Fruit fly (Drosophila melanogaster) whole organism, embryonic: ENCODE data around the gene mthl12.

ENCODE experiments used
- ATbp ChIP-seq: fragments of 200-800 bp; sonication (Bioruptor generic); optimal IDR thresholded peaks from 2 replicates; lab custom pipeline; 2017; ENCODE audit warnings: missing biosample characterization, mild to moderate bottlenecking, missing genetic modification characterization, missing genetic modification reagents
- CG10209 ChIP-seq: fragments of 200-800 bp; sonication (Bioruptor generic); optimal IDR thresholded peaks from 3 replicates; lab custom pipeline; 2017; ENCODE audit warnings: missing biosample characterization, mild to moderate bottlenecking, missing genetic modification characterization, missing genetic modification reagents
- CG10274 ChIP-seq: fragments of 200-800 bp; sonication (Bioruptor generic); optimal IDR thresholded peaks from 3 replicates; lab custom pipeline; 2017; ENCODE audit warnings: missing biosample characterization, mild to moderate bottlenecking, missing genetic modification characterization
- CG10321 ChIP-seq: fragments of 200-800 bp; sonication (Bioruptor generic); IDR thresholded peaks from 2 replicates; pipeline ENCODE4 v1.3.6; 2022; ENCODE audit warnings: missing biosample characterization, missing genetic modification characterization
- CG10431 ChIP-seq: fragments of 200-800 bp; sonication (Bioruptor generic); optimal IDR thresholded peaks from 3 replicates; lab custom pipeline; 2018; ENCODE audit warnings: missing biosample characterization, mild to moderate bottlenecking, missing genetic modification characterization
- CG11696 ChIP-seq: fragments of 200-800 bp; sonication (Bioruptor generic); IDR thresholded peaks from 2 replicates; pipeline ENCODE4 v1.3.6; 2022; ENCODE audit warnings: missing biosample characterization, missing genetic modification characterization
- CG11723 ChIP-seq: fragments of 200-800 bp; sonication (Bioruptor generic); optimal IDR thresholded peaks from 2 replicates; lab custom pipeline; 2017; ENCODE audit warnings: missing biosample characterization, mild to moderate bottlenecking, missing genetic modification characterization
- CG14014 ChIP-seq: fragments of 200-800 bp; sonication (Bioruptor generic); IDR thresholded peaks from 2 replicates; pipeline ENCODE4 v1.3.6; 2022; ENCODE audit warnings: missing biosample characterization, missing genetic modification characterization
- CG16779 ChIP-seq: fragments of 200-800 bp; sonication (Bioruptor generic); IDR thresholded peaks from 2 replicates; pipeline ENCODE4 v1.3.6; 2022; ENCODE audit warnings: missing biosample characterization, missing genetic modification characterization
- CG17385 ChIP-seq: fragments of 200-800 bp; sonication (Bioruptor generic); optimal IDR thresholded peaks from 3 replicates; lab custom pipeline; 2018; ENCODE audit warnings: missing biosample characterization, mild to moderate bottlenecking, missing genetic modification characterization
- CG17912 ChIP-seq: fragments of 200-800 bp; sonication (Bioruptor generic); optimal IDR thresholded peaks from 2 replicates; lab custom pipeline; 2018; ENCODE audit warnings: missing biosample characterization, mild to moderate bottlenecking, missing genetic modification characterization
- CG32772 ChIP-seq: fragments of 200-800 bp; sonication (Bioruptor generic); IDR thresholded peaks from 2 replicates; pipeline ENCODE4 v1.3.6; 2022; ENCODE audit warnings: missing biosample characterization, missing genetic modification characterization
- CG34224 ChIP-seq: fragments of 200-800 bp; sonication (Bioruptor generic); IDR thresholded peaks from 3 replicates; pipeline ENCODE4 v1.3.6; 2022; ENCODE audit warnings: missing biosample characterization, missing genetic modification characterization; ENCODE audit not compliant: partially characterized antibody
- CG4328 ChIP-seq: fragments of 200-800 bp; sonication (Bioruptor generic); optimal IDR thresholded peaks from 3 replicates; lab custom pipeline; 2017; ENCODE audit warnings: missing biosample characterization, missing genetic modification reagents, missing genetic modification characterization
- CG7839 ChIP-seq: fragments of 200-800 bp; sonication (Bioruptor generic); optimal IDR thresholded peaks from 3 replicates; lab custom pipeline; 2018; ENCODE audit warnings: missing biosample characterization, mild to moderate bottlenecking, missing genetic modification characterization, moderate library complexity
- CG9609 ChIP-seq: fragments of 200-800 bp; sonication (Bioruptor generic); optimal IDR thresholded peaks from 3 replicates; lab custom pipeline; 2016; ENCODE audit warnings: missing biosample characterization, missing genetic modification characterization
- CG9797 ChIP-seq: fragments of 200-800 bp; sonication (Bioruptor generic); optimal IDR thresholded peaks from 3 replicates; lab custom pipeline; 2018; ENCODE audit warnings: missing biosample characterization, mild to moderate bottlenecking, missing genetic modification characterization
- Deaf1 ChIP-seq: fragments of 200-800 bp; optimal IDR thresholded peaks from 3 replicates; lab custom pipeline; 2019; ENCODE audit warnings: missing biosample characterization, mild to moderate bottlenecking, missing genetic modification characterization, moderate library complexity
- Dp ChIP-seq: fragments of 200-800 bp; sonication (Bioruptor generic); optimal IDR thresholded peaks from 2 replicates; lab custom pipeline; 2018; ENCODE audit warnings: missing biosample characterization, mild to moderate bottlenecking, missing genetic modification characterization, moderate library complexity
- Lhr ChIP-seq: fragments of 200-800 bp; sonication (Bioruptor generic); optimal IDR thresholded peaks from 3 replicates; lab custom pipeline; 2017; ENCODE audit warnings: mild to moderate bottlenecking, missing biosample characterization, missing genetic modification reagents, missing genetic modification characterization
- Lpt ChIP-seq: fragments of >200 bp; optimal IDR thresholded peaks from 2 replicates; lab custom pipeline; 2018; ENCODE audit warnings: missing biosample characterization, missing genetic modification characterization
- Ravus ChIP-seq: fragments of 200-800 bp; sonication (Bioruptor generic); IDR thresholded peaks from 2 replicates; pipeline ENCODE4 v1.3.6; 2022; ENCODE audit warnings: missing biosample characterization, missing genetic modification characterization
- Sox100B ChIP-seq: fragments of 200-800 bp; sonication (Bioruptor generic); optimal IDR thresholded peaks from 3 replicates; lab custom pipeline; 2018; ENCODE audit warnings: missing biosample characterization, mild to moderate bottlenecking, missing genetic modification characterization
- Spps ChIP-seq: fragments of 200-800 bp; sonication (Bioruptor generic); optimal IDR thresholded peaks from 2 replicates; lab custom pipeline; 2018; ENCODE audit warnings: missing biosample characterization, mild to moderate bottlenecking, missing genetic modification characterization
- Stat92E ChIP-seq, 3 experiments: fragments of >200 bp in 2 of 3; fragments of 200-800 bp in 1 of 3; sonication (Bioruptor generic) in 1 of 3; optimal IDR thresholded peaks; 2 replicates each; lab custom pipeline; 2017 to 2019; ENCODE audit warnings: missing biosample characterization in 3 of 3, missing genetic modification characterization in 3 of 3, mild to moderate bottlenecking in 1 of 3, moderate library complexity in 1 of 3
- Taf1 ChIP-seq: fragments of 200-800 bp; sonication (Bioruptor generic); IDR thresholded peaks from 2 replicates; pipeline ENCODE4 v1.3.6; 2022; ENCODE audit warnings: missing biosample characterization, missing genetic modification characterization
- ab ChIP-seq: fragments of 200-800 bp; sonication (Bioruptor generic); optimal IDR thresholded peaks from 2 replicates; lab custom pipeline; 2016; ENCODE audit warnings: missing biosample characterization, missing genetic modification characterization
- bab2 ChIP-seq: fragments of 200-800 bp; sonication (Bioruptor generic); optimal IDR thresholded peaks from 2 replicates; lab custom pipeline; 2016; ENCODE audit warnings: missing biosample characterization, missing genetic modification characterization
- cad ChIP-seq: fragments of >200 bp; optimal IDR thresholded peaks from 2 replicates; lab custom pipeline; 2017; ENCODE audit warnings: missing biosample characterization, missing genetic modification characterization
- caup ChIP-seq: fragments of 200-800 bp; sonication (Bioruptor generic); optimal IDR thresholded peaks from 3 replicates; lab custom pipeline; 2017; ENCODE audit warnings: missing biosample characterization, mild to moderate bottlenecking, missing genetic modification characterization, moderate library complexity; ENCODE audit not compliant: severe bottlenecking
- chinmo ChIP-seq: fragments of 200-800 bp; sonication (Bioruptor generic); IDR thresholded peaks from 4 replicates; pipeline ENCODE4 v1.3.6; 2022; ENCODE audit warnings: missing biosample characterization, missing genetic modification characterization; ENCODE audit not compliant: partially characterized antibody
- chm ChIP-seq: fragments of 200-800 bp; sonication (Bioruptor generic); IDR thresholded peaks from 2 replicates; pipeline ENCODE4 v1.3.6; 2022; ENCODE audit warnings: missing biosample characterization, missing genetic modification characterization
- ci ChIP-seq: fragments of 200-800 bp; sonication (Bioruptor generic); IDR thresholded peaks from 3 replicates; pipeline ENCODE4 v1.3.6; 2022; ENCODE audit warnings: missing biosample characterization, missing genetic modification characterization
- dati ChIP-seq: fragments of 200-800 bp; sonication (Bioruptor generic); IDR thresholded peaks from 2 replicates; pipeline ENCODE4 v1.3.6; 2022; ENCODE audit warnings: missing biosample characterization, missing genetic modification characterization
- eve ChIP-seq, 2 experiments: fragments of >200 bp; optimal IDR thresholded peaks; 2 replicates each; lab custom pipeline; 2017; ENCODE audit warnings: missing biosample characterization in 2 of 2, missing genetic modification characterization in 2 of 2
- ewg ChIP-seq: fragments of 200-800 bp; sonication (Bioruptor generic); optimal IDR thresholded peaks from 3 replicates; lab custom pipeline; 2017; ENCODE audit warnings: mild to moderate bottlenecking, missing biosample characterization, missing genetic modification reagents, missing genetic modification characterization
- gcm ChIP-seq: fragments of 200-800 bp; sonication (Bioruptor generic); optimal IDR thresholded peaks from 2 replicates; lab custom pipeline; 2019; ENCODE audit warnings: missing biosample characterization, mild to moderate bottlenecking, missing genetic modification characterization, moderate library complexity
- hkb ChIP-seq, 2 experiments: fragments of 200-800 bp in 1 of 2; fragments of >200 bp in 1 of 2; sonication (Bioruptor generic) in 1 of 2; IDR thresholded peaks in 1 of 2; optimal IDR thresholded peaks in 1 of 2; 2 replicates each; pipeline versions ENCODE4 v1.3.6 to Lab custom; 2017 to 2022; ENCODE audit warnings: missing biosample characterization in 1 of 2, missing genetic modification characterization in 1 of 2
- nerfin-1 ChIP-seq: fragments of 200-800 bp; sonication (Bioruptor generic); optimal IDR thresholded peaks from 3 replicates; lab custom pipeline; 2019; ENCODE audit warnings: missing biosample characterization, mild to moderate bottlenecking, missing genetic modification characterization, moderate library complexity
- nmo ChIP-seq: fragments of 200-800 bp; sonication (Bioruptor generic); optimal IDR thresholded peaks from 2 replicates; lab custom pipeline; 2018; ENCODE audit warnings: missing biosample characterization, mild to moderate bottlenecking, missing genetic modification characterization, moderate library complexity
- pho ChIP-seq: fragments of 200-800 bp; sonication (Bioruptor generic); optimal IDR thresholded peaks from 2 replicates; lab custom pipeline; 2016; ENCODE audit warnings: missing biosample characterization, missing genetic modification characterization
- salm ChIP-seq: fragments of 200-800 bp; sonication (Bioruptor generic); optimal IDR thresholded peaks from 2 replicates; lab custom pipeline; 2018; ENCODE audit warnings: missing biosample characterization, mild to moderate bottlenecking, missing genetic modification characterization
- sens-2 ChIP-seq: fragments of 200-800 bp; sonication (Bioruptor generic); IDR thresholded peaks from 2 replicates; pipeline ENCODE4 v1.3.6; 2022; ENCODE audit warnings: missing biosample characterization, missing genetic modification characterization
- slp2 ChIP-seq: fragments of 200-800 bp; sonication (Bioruptor generic); optimal IDR thresholded peaks from 2 replicates; lab custom pipeline; 2016; ENCODE audit warnings: missing biosample characterization, missing genetic modification characterization
- sqz ChIP-seq: fragments of 200-800 bp; sonication (Bioruptor generic); optimal IDR thresholded peaks from 3 replicates; lab custom pipeline; 2018; ENCODE audit warnings: missing biosample characterization, mild to moderate bottlenecking, missing genetic modification characterization
- vfl ChIP-seq: fragments of 200-800 bp; sonication (Bioruptor generic); optimal IDR thresholded peaks from 2 replicates; lab custom pipeline; 2016; ENCODE audit warnings: missing biosample characterization, missing genetic modification characterization
- zfh2 ChIP-seq: fragments of 200-800 bp; sonication (Bioruptor generic); optimal IDR thresholded peaks from 2 replicates; lab custom pipeline; 2016; ENCODE audit warnings: missing biosample characterization, missing genetic modification characterization

mthl12 gene

dm6 chr3R:13366561-13367518, 13.4 kb downstream of the mthl12 start, which contains the start of gene Elp6 (continued):
- TF ChIP-seq chm (GFP tag; lab: Robert Waterston, UW): no peak
- no peak for TF ChIP-seq Lhr (GFP tag; lab: Kevin White, UChicago)
- peak; percentile 53 for TF ChIP-seq slp2 (GFP tag; lab: Kevin White, UChicago)
- TF ChIP-seq CG32772: no peak
- no peak for TF ChIP-seq CG11696 (GFP tag; lab: Robert Waterston, UW)
- no peak for TF ChIP-seq gcm (GFP tag; lab: Kevin White, UChicago)
- peak; percentile 73 for TF ChIP-seq CG10209
- no peak for TF ChIP-seq Spps (tag; lab: Kevin White, UChicago)
- peak; percentile 48 for TF ChIP-seq ewg (GFP tag; lab: Kevin White, UChicago)
- 0 out of 2 replicates have a peak, but pooled peaks have one; percentile 35 for TF ChIP-seq dati (GFP tag; lab: Robert Waterston, UW)
- no peak for TF ChIP-seq sens-2
- peak; percentile 51 for TF ChIP-seq CG9609 (GFP tag; lab: Kevin White, UChicago)
- peak in 1 of 2 experiments; percentile 62 for TF ChIP-seq eve (GFP tag; optimal IDR thresholded peaks at IDR 0.05; lab: Kevin White, UChicago)
- TF ChIP-seq bab2 (GFP tag; lab: Kevin White, UChicago): peak; percentile 39
- TF ChIP-seq pho (GFP tag; lab: Kevin White, UChicago): peak; percentile 69
- TF ChIP-seq CG9797 (GFP tag; lab: Kevin White, UChicago): peak; percentile 59
- no peak for TF ChIP-seq Taf1 (GFP tag; lab: Robert Waterston, UW)
- TF ChIP-seq nerfin-1 (tag; lab: Kevin White, UChicago): no peak
- TF ChIP-seq Dp: no peak
- peak; percentile 71 for TF ChIP-seq CG10431 (GFP tag; lab: Kevin White, UChicago)
- peak; percentile 62 for TF ChIP-seq nmo (GFP tag; lab: Kevin White, UChicago)
- no peak for TF ChIP-seq salm (tag; lab: Kevin White, UChicago)
- peak; percentile 60 for TF ChIP-seq CG14014 (GFP tag; lab: Robert Waterston, UW)
- no peak for TF ChIP-seq Stat92E (GFP tag; optimal IDR thresholded peaks at IDR 0.05; lab: Kevin White, UChicago)
- no peak for TF ChIP-seq CG17912 (GFP tag; lab: Kevin White, UChicago)
- TF ChIP-seq hkb (optimal IDR thresholded peaks at IDR 0.05; lab: Kevin White, UChicago): no peak
- peak; percentile 60; the same call in 1 of the 2 replicates for TF ChIP-seq hkb (GFP tag; IDR thresholded peaks at IDR 0.05; lab: Robert Waterston, UW)
- TF ChIP-seq zfh2 (GFP tag; lab: Kevin White, UChicago): peak; percentile 62
- no peak for TF ChIP-seq cad (GFP tag; lab: Kevin White, UChicago)
- peak; percentile 81 for TF ChIP-seq Sox100B
- no peak for TF ChIP-seq CG34224 (GFP tag; lab: Robert Waterston, UW)
- no peak for TF ChIP-seq CG16779 (GFP tag; lab: Robert Waterston, UW)
- TF ChIP-seq Lpt: no peak
- TF ChIP-seq sqz (GFP tag; lab: Kevin White, UChicago): peak; percentile 2
- TF ChIP-seq ci (GFP tag; lab: Robert Waterston, UW): peak; percentile 6; the same call in 1 of the 3 replicates
- TF ChIP-seq CG10321 (GFP tag; lab: Robert Waterston, UW): no peak
- TF ChIP-seq CG7839: peak; percentile 73
- peak; percentile 71 for TF ChIP-seq caup (GFP tag; lab: Kevin White, UChicago)
- peak; percentile 57 for TF ChIP-seq CG17385
- TF ChIP-seq chinmo (GFP tag; lab: Robert Waterston, UW): no peak
- TF ChIP-seq ab (GFP tag; lab: Kevin White, UChicago): no peak
- no peak for TF ChIP-seq vfl (GFP tag; lab: Kevin White, UChicago)
- no peak for TF ChIP-seq CG11723 (GFP tag; lab: Kevin White, UChicago)
- no peak; the same call in 1 of the 2 replicates for TF ChIP-seq Ravus (GFP tag; lab: Robert Waterston, UW)
- TF ChIP-seq CG4328 (GFP tag; lab: Kevin White, UChicago): peak; percentile 24
- peak; percentile 37 for TF ChIP-seq Deaf1
- TF ChIP-seq CG10274 (GFP tag; lab: Kevin White, UChicago): peak; percentile 29
- TF ChIP-seq ATbp (GFP tag; lab: Kevin White, UChicago): peak; percentile 42
